Fruit fly (Drosophila melanogaster) whole organism, embryonic: Measurements from ENCODE around the gene Eip93F.
A peak's percentile ranks its signal among the peaks of the same experiment; 100 is the strongest.

Experiments
- B-H1 ChIP-seq: fragments of 200-800 bp; sonication (Bioruptor generic); IDR thresholded peaks from 3 replicates; pipeline ENCODE4 v1.3.6; 2022; ENCODE audit warnings: missing biosample characterization, missing genetic modification characterization
- BEAF-32 ChIP-seq: fragments of 200-800 bp; sonication (Bioruptor generic); optimal IDR thresholded peaks from 3 replicates; lab custom pipeline; 2017; ENCODE audit warnings: missing biosample characterization, missing genetic modification characterization, mild to moderate bottlenecking, moderate library complexity, missing genetic modification reagents
- Blimp-1 ChIP-seq: fragments of 200-800 bp; sonication (Bioruptor generic); optimal IDR thresholded peaks from 3 replicates; lab custom pipeline; 2018; ENCODE audit warnings: missing biosample characterization, missing genetic modification characterization, mild to moderate bottlenecking, moderate library complexity, missing genetic modification reagents
- CG10209 ChIP-seq: fragments of 200-800 bp; sonication (Bioruptor generic); optimal IDR thresholded peaks from 3 replicates; lab custom pipeline; 2017; ENCODE audit warnings: missing biosample characterization, mild to moderate bottlenecking, missing genetic modification characterization, missing genetic modification reagents
- CG11093 ChIP-seq: fragments of 200-800 bp; sonication (Bioruptor generic); IDR thresholded peaks from 3 replicates; pipeline ENCODE4 v1.3.6; 2022; ENCODE audit warnings: missing biosample characterization, missing genetic modification characterization
- CG13424 ChIP-seq: fragments of 200-800 bp; sonication (Bioruptor generic); optimal IDR thresholded peaks from 2 replicates; lab custom pipeline; 2019; ENCODE audit warnings: missing biosample characterization, mild to moderate bottlenecking, missing genetic modification characterization, moderate library complexity
- CG15514 ChIP-seq: fragments of 200-800 bp; sonication (Bioruptor generic); optimal IDR thresholded peaks from 3 replicates; lab custom pipeline; 2017; ENCODE audit warnings: missing biosample characterization, missing genetic modification characterization, mild to moderate bottlenecking, moderate library complexity, missing genetic modification reagents
- CG1647 ChIP-seq: fragments of 200-800 bp; sonication (Bioruptor generic); optimal IDR thresholded peaks from 3 replicates; lab custom pipeline; 2016; ENCODE audit warnings: missing biosample characterization, missing genetic modification characterization
- CG17328 ChIP-seq: fragments of 200-800 bp; sonication (Bioruptor generic); IDR thresholded peaks from 2 replicates; pipeline ENCODE4 v1.3.6; 2022; ENCODE audit warnings: missing biosample characterization, missing genetic modification characterization
- CG17361 ChIP-seq: fragments of 200-800 bp; sonication (Bioruptor generic); IDR thresholded peaks from 3 replicates; pipeline ENCODE4 v1.3.6; 2022; ENCODE audit warnings: missing biosample characterization, missing genetic modification characterization
- CG17802 ChIP-seq: fragments of 200-800 bp; sonication (Bioruptor generic); optimal IDR thresholded peaks from 2 replicates; lab custom pipeline; 2018; ENCODE audit warnings: missing biosample characterization, mild to moderate bottlenecking, missing genetic modification characterization, moderate library complexity
- CG1832 ChIP-seq: fragments of 200-800 bp; sonication (Bioruptor generic); optimal IDR thresholded peaks from 2 replicates; lab custom pipeline; 2017; ENCODE audit warnings: missing biosample characterization, mild to moderate bottlenecking, missing genetic modification characterization, inconsistent platforms
- CG2129 ChIP-seq: fragments of 200-800 bp; sonication (Bioruptor generic); IDR thresholded peaks from 2 replicates; pipeline ENCODE4 v1.3.6; 2022; ENCODE audit warnings: missing biosample characterization, missing genetic modification characterization; ENCODE audit not compliant: partially characterized antibody
- CG30403 ChIP-seq: fragments of 200-800 bp; sonication (Bioruptor generic); optimal IDR thresholded peaks from 3 replicates; lab custom pipeline; 2016; ENCODE audit warnings: missing biosample characterization, missing genetic modification characterization
- CG3838 ChIP-seq: fragments of 200-800 bp; sonication (Bioruptor generic); optimal IDR thresholded peaks from 3 replicates; lab custom pipeline; 2016; ENCODE audit warnings: missing biosample characterization, missing genetic modification characterization
- CG3847 ChIP-seq: fragments of 200-800 bp; sonication (Bioruptor generic); IDR thresholded peaks from 2 replicates; pipeline ENCODE4 v1.3.6; 2022; ENCODE audit warnings: missing biosample characterization, missing genetic modification characterization
- CG6175 ChIP-seq: fragments of 200-800 bp; sonication (Bioruptor generic); IDR thresholded peaks from 3 replicates; pipeline ENCODE4 v1.3.6; 2022; ENCODE audit warnings: missing biosample characterization, missing genetic modification characterization
- CG6689 ChIP-seq: fragments of 200-800 bp; sonication (Bioruptor generic); IDR thresholded peaks from 2 replicates; pipeline ENCODE4 v1.3.6; 2022; ENCODE audit warnings: missing biosample characterization, missing genetic modification characterization
- CG9609 ChIP-seq: fragments of 200-800 bp; sonication (Bioruptor generic); optimal IDR thresholded peaks from 3 replicates; lab custom pipeline; 2016; ENCODE audit warnings: missing biosample characterization, missing genetic modification characterization
- CG9876 ChIP-seq: fragments of 200-800 bp; sonication (Bioruptor generic); optimal IDR thresholded peaks from 2 replicates; lab custom pipeline; 2016; ENCODE audit warnings: missing biosample characterization, missing genetic modification characterization
- CHES-1-like ChIP-seq: fragments of 200-800 bp; sonication (Bioruptor generic); optimal IDR thresholded peaks from 2 replicates; lab custom pipeline; 2016; ENCODE audit warnings: missing biosample characterization, missing genetic modification characterization
- Chrac-16 ChIP-seq: fragments of 200-800 bp; sonication (Bioruptor generic); optimal IDR thresholded peaks from 3 replicates; lab custom pipeline; 2016; ENCODE audit warnings: missing biosample characterization, missing genetic modification characterization
- Drgx ChIP-seq: fragments of 200-800 bp; sonication (Bioruptor generic); IDR thresholded peaks from 2 replicates; pipeline ENCODE4 v1.3.6; 2022; ENCODE audit warnings: missing biosample characterization, missing genetic modification characterization
- Ets65A ChIP-seq: fragments of 200-800 bp; sonication (Bioruptor generic); peaks from one replicate; lab custom pipeline; 2016; ENCODE audit warnings: missing biosample characterization, missing genetic modification characterization
- Hsf ChIP-seq: fragments of 200-800 bp; sonication (Bioruptor generic); optimal IDR thresholded peaks from 3 replicates; lab custom pipeline; 2016; ENCODE audit warnings: missing biosample characterization, missing genetic modification characterization
- Kr ChIP-seq: fragments of 200-800 bp; sonication (Bioruptor generic); optimal IDR thresholded peaks from 2 replicates; lab custom pipeline; 2017; ENCODE audit warnings: missing biosample characterization, mild to moderate bottlenecking, missing genetic modification characterization
- Lim3 ChIP-seq: fragments of 200-800 bp; sonication (Bioruptor generic); IDR thresholded peaks from 2 replicates; pipeline ENCODE4 v1.3.6; 2022; ENCODE audit warnings: missing biosample characterization, missing genetic modification characterization
- Ptx1 ChIP-seq: fragments of 200-800 bp; sonication (Bioruptor generic); IDR thresholded peaks from 2 replicates; pipeline ENCODE4 v1.3.6; 2022; ENCODE audit warnings: missing biosample characterization, missing genetic modification characterization
- Tbp ChIP-seq: fragments of >200 bp; optimal IDR thresholded peaks from 2 replicates; lab custom pipeline; 2018; ENCODE audit warnings: missing biosample characterization, missing genetic modification characterization
- az2 ChIP-seq: fragments of 200-800 bp; sonication (Bioruptor generic); optimal IDR thresholded peaks from 3 replicates; lab custom pipeline; 2016; ENCODE audit warnings: missing biosample characterization, missing genetic modification characterization
- caup ChIP-seq: fragments of 200-800 bp; sonication (Bioruptor generic); optimal IDR thresholded peaks from 3 replicates; lab custom pipeline; 2017; ENCODE audit warnings: missing biosample characterization, mild to moderate bottlenecking, missing genetic modification characterization, moderate library complexity; ENCODE audit not compliant: severe bottlenecking
- chinmo ChIP-seq: fragments of 200-800 bp; sonication (Bioruptor generic); IDR thresholded peaks from 4 replicates; pipeline ENCODE4 v1.3.6; 2022; ENCODE audit warnings: missing biosample characterization, missing genetic modification characterization; ENCODE audit not compliant: partially characterized antibody
- chm ChIP-seq: fragments of 200-800 bp; sonication (Bioruptor generic); IDR thresholded peaks from 2 replicates; pipeline ENCODE4 v1.3.6; 2022; ENCODE audit warnings: missing biosample characterization, missing genetic modification characterization
- cwo ChIP-seq: fragments of 200-800 bp; sonication (Bioruptor generic); optimal IDR thresholded peaks from 3 replicates; lab custom pipeline; 2017; ENCODE audit warnings: missing biosample characterization, missing genetic modification characterization, mild to moderate bottlenecking, moderate library complexity, missing genetic modification reagents
- dm ChIP-seq: fragments of 200-800 bp; sonication (Bioruptor generic); optimal IDR thresholded peaks from 3 replicates; lab custom pipeline; 2016; ENCODE audit warnings: missing biosample characterization, missing genetic modification characterization
- emc ChIP-seq: fragments of 200-800 bp; sonication (Bioruptor generic); optimal IDR thresholded peaks from 2 replicates; lab custom pipeline; 2016; ENCODE audit warnings: missing biosample characterization, missing genetic modification characterization
- grau ChIP-seq: fragments of 200-800 bp; optimal IDR thresholded peaks from 3 replicates; lab custom pipeline; 2019; ENCODE audit warnings: missing biosample characterization, mild to moderate bottlenecking, missing genetic modification characterization, moderate library complexity
- hbn ChIP-seq: fragments of 200-800 bp; sonication (Bioruptor generic); IDR thresholded peaks from 2 replicates; pipeline ENCODE4 v1.3.6; 2022; ENCODE audit warnings: missing biosample characterization, missing genetic modification characterization; ENCODE audit not compliant: partially characterized antibody
- her ChIP-seq: fragments of 200-800 bp; sonication (Bioruptor generic); optimal IDR thresholded peaks from 2 replicates; lab custom pipeline; 2016; ENCODE audit warnings: missing biosample characterization, missing genetic modification characterization
- insv ChIP-seq, 2 experiments: fragments of 200-800 bp; sonication (Bioruptor generic); optimal IDR thresholded peaks; 3 replicates each; lab custom pipeline; 2016 to 2018; ENCODE audit warnings: missing biosample characterization in 2 of 2, missing genetic modification characterization in 2 of 2
- kah ChIP-seq: fragments of 200-800 bp; sonication (Bioruptor generic); optimal IDR thresholded peaks from 2 replicates; lab custom pipeline; 2018; ENCODE audit warnings: missing biosample characterization, mild to moderate bottlenecking, missing genetic modification characterization
- kay ChIP-seq: fragments of 200-800 bp; sonication (Bioruptor generic); optimal IDR thresholded peaks from 2 replicates; lab custom pipeline; 2016; ENCODE audit warnings: missing biosample characterization, missing genetic modification characterization
- klu ChIP-seq: fragments of 200-800 bp; sonication (Bioruptor generic); IDR thresholded peaks from 2 replicates; pipeline ENCODE4 v1.3.6; 2022; ENCODE audit warnings: missing biosample characterization, missing genetic modification characterization
- luna ChIP-seq: fragments of 200-800 bp; sonication (Bioruptor generic); optimal IDR thresholded peaks from 2 replicates; lab custom pipeline; 2016; ENCODE audit warnings: missing biosample characterization, missing genetic modification characterization
- mirr ChIP-seq: fragments of 200-800 bp; sonication (Bioruptor generic); optimal IDR thresholded peaks from 3 replicates; lab custom pipeline; 2018; ENCODE audit warnings: missing biosample characterization, mild to moderate bottlenecking, missing genetic modification characterization
- nerfin-1 ChIP-seq: fragments of 200-800 bp; sonication (Bioruptor generic); optimal IDR thresholded peaks from 3 replicates; lab custom pipeline; 2019; ENCODE audit warnings: missing biosample characterization, mild to moderate bottlenecking, missing genetic modification characterization, moderate library complexity
- otp ChIP-seq: fragments of 200-800 bp; sonication (Bioruptor generic); IDR thresholded peaks from 3 replicates; pipeline ENCODE4, ENCODE4 v1.3.6; 2022; ENCODE audit warnings: missing biosample characterization, missing genetic modification characterization
- repo ChIP-seq: fragments of 200-800 bp; sonication (Bioruptor generic); optimal IDR thresholded peaks from 2 replicates; lab custom pipeline; 2016; ENCODE audit warnings: missing biosample characterization, missing genetic modification characterization
- ro ChIP-seq: fragments of 200-800 bp; sonication (Bioruptor generic); IDR thresholded peaks from 2 replicates; pipeline ENCODE4 v1.3.6; 2022; ENCODE audit warnings: missing biosample characterization, missing genetic modification characterization
- ttk ChIP-seq: fragments of 200-800 bp; sonication (Bioruptor generic); IDR thresholded peaks from 2 replicates; pipeline ENCODE4 v2.1.2; 2022; ENCODE audit warnings: missing biosample characterization, missing genetic modification characterization
- wek ChIP-seq: fragments of 200-800 bp; sonication (Bioruptor generic); optimal IDR thresholded peaks from 3 replicates; lab custom pipeline; 2018; ENCODE audit warnings: missing biosample characterization, mild to moderate bottlenecking, missing genetic modification characterization, moderate library complexity
- zf30C ChIP-seq: fragments of 200-800 bp; sonication (Bioruptor generic); optimal IDR thresholded peaks from 3 replicates; lab custom pipeline; 2018; ENCODE audit warnings: missing biosample characterization, mild to moderate bottlenecking, missing genetic modification characterization

The Eip93F gene

dm6 chr3R:22046723-22047122 lies 97.8 kb downstream of the Eip93F start (continued):
- TF ChIP-seq B-H1 (GFP tag; lab: Robert Waterston, UW) (no peak), CG3838 (GFP tag; lab: Kevin White, UChicago) (no peak), CG30403 (no peak), CG13424 (tag; lab: Kevin White, UChicago) (no peak), zf30C (GFP tag; lab: Kevin White, UChicago) (no peak), dm (GFP tag; lab: Kevin White, UChicago) (no peak), ttk (GFP tag; lab: Robert Waterston, UW) (no peak), CG9876 (no peak), nerfin-1 (tag; lab: Kevin White, UChicago) (no peak), insv (GFP tag; optimal IDR thresholded peaks at IDR 0.05; lab: Kevin White, UChicago) (no peak), cwo (peak; percentile 81), chinmo (GFP tag; lab: Robert Waterston, UW) (peak; percentile 85; the same call in 2 of the 4 replicates), Chrac-16 (GFP tag; lab: Kevin White, UChicago) (no peak), CG11093 (GFP tag; lab: Robert Waterston, UW) (no peak), az2 (no peak), CG2129 (GFP tag; lab: Robert Waterston, UW) (no peak), Kr (GFP tag; lab: Kevin White, UChicago) (no peak), CG9609 (no peak), CHES-1-like (GFP tag; lab: Kevin White, UChicago) (no peak), otp (no peak), luna (GFP tag; lab: Kevin White, UChicago) (no peak), repo (GFP tag; lab: Kevin White, UChicago) (no peak), klu (GFP tag; lab: Robert Waterston, UW) (no peak), CG17802 (tag; lab: Kevin White, UChicago) (no peak), emc (no peak), CG15514 (no peak), wek (GFP tag; lab: Kevin White, UChicago) (no peak), CG10209 (GFP tag; lab: Kevin White, UChicago) (no peak), hbn (GFP tag; lab: Robert Waterston, UW) (no peak), her (GFP tag; lab: Kevin White, UChicago) (no peak), CG6689 (GFP tag; lab: Robert Waterston, UW) (0 out of 2 replicates have a peak, but pooled peaks have one; percentile 6), Blimp-1 (GFP tag; lab: Kevin White, UChicago) (no peak), ro (GFP tag; lab: Robert Waterston, UW) (no peak), mirr (no peak), Ets65A (GFP tag; lab: Kevin White, UChicago) (peak; percentile 81), Tbp (GFP tag; lab: Kevin White, UChicago) (no peak), BEAF-32 (GFP tag; lab: Kevin White, UChicago) (no peak), Drgx (GFP tag; lab: Robert Waterston, UW) (no peak), grau (tag; lab: Kevin White, UChicago) (no peak), Ptx1 (GFP tag; lab: Robert Waterston, UW) (no peak), kah (GFP tag; lab: Kevin White, UChicago) (no peak), kay (GFP tag; lab: Kevin White, UChicago) (peak; percentile 16), CG6175 (GFP tag; lab: Robert Waterston, UW) (peak; percentile 27; the same call in 1 of the 3 replicates), CG17328 (GFP tag; lab: Robert Waterston, UW) (no peak), CG1647 (no peak), CG1832 (no peak), Hsf (GFP tag; lab: Kevin White, UChicago) (no peak), CG3847 (no peak), CG17361 (no peak), caup (GFP tag; lab: Kevin White, UChicago) (no peak), chm (GFP tag; lab: Robert Waterston, UW) (peak; percentile 63), Lim3 (GFP tag; lab: Robert Waterston, UW) (no peak)
